Fruit fly (Drosophila melanogaster) whole organism, adult: ENCODE measurements around the gene Lkb1.

Source experiments
- CG33017 ChIP-seq: fragments of 200-800 bp; sonication (Bioruptor generic); optimal IDR thresholded peaks from 2 replicates; lab custom pipeline; 2018; ENCODE audit warnings: missing biosample characterization, mild to moderate bottlenecking, missing genetic modification characterization, moderate library complexity
- Crg-1 ChIP-seq: fragments of 200-800 bp; sonication (Bioruptor generic); optimal IDR thresholded peaks from 2 replicates; lab custom pipeline; 2016; ENCODE audit warnings: missing biosample characterization, missing genetic modification characterization

- TF ChIP-seq Crg-1 (no peak), CG33017 (no peak)
Measured at dm6 chr3R:13665992-13666391, 10.4 kb upstream of the Lkb1 start.
